Fruit fly (Drosophila melanogaster) whole organism, embryonic: ENCODE data around the gene fzo.

Experiments
- Adf1 ChIP-seq: fragments of 200-800 bp; sonication (Bioruptor generic); IDR thresholded peaks from 2 replicates; pipeline ENCODE4 v1.3.6; 2022; ENCODE audit warnings: missing biosample characterization, missing genetic modification characterization
- Bgb ChIP-seq: fragments of 200-800 bp; sonication (Bioruptor generic); IDR thresholded peaks from 2 replicates; pipeline ENCODE4 v1.3.6; 2022; ENCODE audit warnings: missing biosample characterization, missing genetic modification characterization; ENCODE audit not compliant: partially characterized antibody
- BtbVII ChIP-seq: fragments of 200-800 bp; sonication (Bioruptor generic); optimal IDR thresholded peaks from 3 replicates; lab custom pipeline; 2017; ENCODE audit warnings: missing biosample characterization, mild to moderate bottlenecking, missing genetic modification characterization
- C15 ChIP-seq: fragments of 200-800 bp; sonication (Bioruptor generic); IDR thresholded peaks from 3 replicates; pipeline ENCODE4 v1.3.6; 2022; ENCODE audit warnings: missing biosample characterization, missing genetic modification characterization
- CG10267 ChIP-seq: fragments of 200-800 bp; sonication (Bioruptor generic); optimal IDR thresholded peaks from 2 replicates; lab custom pipeline; 2018; ENCODE audit warnings: missing biosample characterization, mild to moderate bottlenecking, missing genetic modification characterization, moderate library complexity
- CG10431 ChIP-seq: fragments of 200-800 bp; sonication (Bioruptor generic); optimal IDR thresholded peaks from 3 replicates; lab custom pipeline; 2018; ENCODE audit warnings: missing biosample characterization, mild to moderate bottlenecking, missing genetic modification characterization
- CG11085 ChIP-seq: fragments of 200-800 bp; sonication (Bioruptor generic); IDR thresholded peaks from 2 replicates; pipeline ENCODE4 v1.3.6; 2022; ENCODE audit warnings: missing biosample characterization, missing genetic modification characterization
- CG11696 ChIP-seq: fragments of 200-800 bp; sonication (Bioruptor generic); IDR thresholded peaks from 2 replicates; pipeline ENCODE4 v1.3.6; 2022; ENCODE audit warnings: missing biosample characterization, missing genetic modification characterization
- CG1233 ChIP-seq: fragments of 200-800 bp; sonication (Bioruptor generic); optimal IDR thresholded peaks from 4 replicates; lab custom pipeline; 2018; ENCODE audit warnings: missing biosample characterization, mild to moderate bottlenecking, missing genetic modification characterization
- CG13624 ChIP-seq: fragments of 200-800 bp; sonication (Bioruptor generic); optimal IDR thresholded peaks from 2 replicates; lab custom pipeline; 2016; ENCODE audit warnings: missing biosample characterization, missing genetic modification characterization
- CG15011 ChIP-seq: fragments of 200-800 bp; sonication (Bioruptor generic); optimal IDR thresholded peaks from 3 replicates; lab custom pipeline; 2018; ENCODE audit warnings: missing biosample characterization, mild to moderate bottlenecking, missing genetic modification characterization
- CG31388 ChIP-seq: fragments of 200-800 bp; sonication (Bioruptor generic); optimal IDR thresholded peaks from 2 replicates; lab custom pipeline; 2016; ENCODE audit warnings: missing biosample characterization, missing genetic modification characterization
- CG3163 ChIP-seq: fragments of 200-800 bp; sonication (Bioruptor generic); optimal IDR thresholded peaks from 3 replicates; lab custom pipeline; 2016; ENCODE audit warnings: missing biosample characterization, missing genetic modification characterization
- CG32772 ChIP-seq: fragments of 200-800 bp; sonication (Bioruptor generic); IDR thresholded peaks from 2 replicates; pipeline ENCODE4 v1.3.6; 2022; ENCODE audit warnings: missing biosample characterization, missing genetic modification characterization
- CG6683 ChIP-seq: fragments of 200-800 bp; sonication (Bioruptor generic); optimal IDR thresholded peaks from 2 replicates; lab custom pipeline; 2017; ENCODE audit warnings: missing biosample characterization, mild to moderate bottlenecking, missing genetic modification characterization, missing genetic modification reagents
- CG8388 ChIP-seq: fragments of 200-800 bp; sonication (Bioruptor generic); optimal IDR thresholded peaks from 2 replicates; lab custom pipeline; 2019; ENCODE audit warnings: missing biosample characterization, mild to moderate bottlenecking, missing genetic modification characterization, moderate library complexity
- CG9215 ChIP-seq: fragments of 200-800 bp; sonication (Bioruptor generic); IDR thresholded peaks from 2 replicates; pipeline ENCODE4 v1.3.6; 2022; ENCODE audit warnings: missing biosample characterization, missing genetic modification characterization
- Ets65A ChIP-seq: fragments of 200-800 bp; sonication (Bioruptor generic); peaks from one replicate; lab custom pipeline; 2016; ENCODE audit warnings: missing biosample characterization, missing genetic modification characterization
- Gsc ChIP-seq: fragments of 200-800 bp; sonication (Bioruptor generic); IDR thresholded peaks from 2 replicates; pipeline ENCODE4 v1.3.6; 2022; ENCODE audit warnings: missing biosample characterization, missing genetic modification characterization
- HLH3B ChIP-seq: fragments of 200-800 bp; sonication (Bioruptor generic); IDR thresholded peaks from 2 replicates; pipeline ENCODE4 v1.3.6; 2022; ENCODE audit warnings: missing biosample characterization, missing genetic modification characterization
- HLHmδ ChIP-seq: fragments of 200-800 bp; sonication (Bioruptor generic); optimal IDR thresholded peaks from 2 replicates; lab custom pipeline; 2018; ENCODE audit warnings: missing biosample characterization, mild to moderate bottlenecking, missing genetic modification characterization, moderate library complexity
- Hmr ChIP-seq: fragments of 200-800 bp; sonication (Bioruptor generic); optimal IDR thresholded peaks from 3 replicates; lab custom pipeline; 2017; ENCODE audit warnings: mild to moderate bottlenecking, missing biosample characterization, missing genetic modification reagents, missing genetic modification characterization
- NC2β ChIP-seq: fragments of 200-800 bp; sonication (Bioruptor generic); optimal IDR thresholded peaks from 2 replicates; lab custom pipeline; 2016; ENCODE audit warnings: missing biosample characterization, missing genetic modification characterization
- Nf-YA ChIP-seq: fragments of 200-800 bp; sonication (Bioruptor generic); IDR thresholded peaks from 2 replicates; pipeline ENCODE4 v1.3.6; 2022; ENCODE audit warnings: missing biosample characterization, missing genetic modification characterization
- Nf-YB ChIP-seq: fragments of 200-800 bp; sonication (Bioruptor generic); optimal IDR thresholded peaks from 3 replicates; lab custom pipeline; 2019; ENCODE audit warnings: missing biosample characterization, mild to moderate bottlenecking, missing genetic modification characterization, moderate library complexity
- Optix ChIP-seq: fragments of 200-800 bp; sonication (Bioruptor generic); IDR thresholded peaks from 3 replicates; pipeline ENCODE4 v1.3.6; 2022; ENCODE audit warnings: missing biosample characterization, missing genetic modification characterization
- Sox100B ChIP-seq: fragments of 200-800 bp; sonication (Bioruptor generic); optimal IDR thresholded peaks from 3 replicates; lab custom pipeline; 2018; ENCODE audit warnings: missing biosample characterization, mild to moderate bottlenecking, missing genetic modification characterization
- al ChIP-seq: fragments of 200-800 bp; sonication (Bioruptor generic); IDR thresholded peaks from 2 replicates; pipeline ENCODE4 v1.3.6; 2022; ENCODE audit warnings: missing biosample characterization, missing genetic modification characterization
- amos ChIP-seq: fragments of 200-800 bp; sonication (Bioruptor generic); IDR thresholded peaks from 2 replicates; pipeline ENCODE4 v1.3.6; 2022; ENCODE audit warnings: missing biosample characterization, missing genetic modification characterization; ENCODE audit not compliant: partially characterized antibody
- bowl ChIP-seq: fragments of 200-800 bp; sonication (Bioruptor generic); IDR thresholded peaks from 2 replicates; pipeline ENCODE4 v1.3.6; 2022; ENCODE audit warnings: missing biosample characterization, missing genetic modification characterization
- btn ChIP-seq: fragments of 200-800 bp; sonication (Bioruptor generic); optimal IDR thresholded peaks from 2 replicates; lab custom pipeline; 2016; ENCODE audit warnings: missing biosample characterization, missing genetic modification characterization
- cad ChIP-seq: fragments of >200 bp; optimal IDR thresholded peaks from 2 replicates; lab custom pipeline; 2017; ENCODE audit warnings: missing biosample characterization, missing genetic modification characterization
- chinmo ChIP-seq: fragments of 200-800 bp; sonication (Bioruptor generic); IDR thresholded peaks from 4 replicates; pipeline ENCODE4 v1.3.6; 2022; ENCODE audit warnings: missing biosample characterization, missing genetic modification characterization; ENCODE audit not compliant: partially characterized antibody
- corto ChIP-seq: fragments of 200-800 bp; sonication (Bioruptor generic); optimal IDR thresholded peaks from 2 replicates; lab custom pipeline; 2016; ENCODE audit warnings: missing biosample characterization, mild to moderate bottlenecking, missing genetic modification characterization, moderate library complexity
- crp ChIP-seq, 2 experiments: fragments of 200-800 bp; sonication (Bioruptor generic); optimal IDR thresholded peaks; 2 replicates in 1 of 2; 3 replicates in 1 of 2; lab custom pipeline; 2017; ENCODE audit warnings: missing biosample characterization in 2 of 2, missing genetic modification characterization in 2 of 2, mild to moderate bottlenecking in 1 of 2, moderate library complexity in 1 of 2
- danr ChIP-seq: fragments of 200-800 bp; sonication (Bioruptor generic); IDR thresholded peaks from 2 replicates; pipeline ENCODE4 v1.3.6; 2022; ENCODE audit warnings: missing biosample characterization, missing genetic modification characterization
- dmrt11E ChIP-seq: fragments of 200-800 bp; sonication (Bioruptor generic); optimal IDR thresholded peaks from 3 replicates; lab custom pipeline; 2018; ENCODE audit warnings: missing biosample characterization, mild to moderate bottlenecking, missing genetic modification characterization, moderate library complexity
- emc ChIP-seq: fragments of 200-800 bp; sonication (Bioruptor generic); optimal IDR thresholded peaks from 2 replicates; lab custom pipeline; 2016; ENCODE audit warnings: missing biosample characterization, missing genetic modification characterization
- grau ChIP-seq: fragments of 200-800 bp; optimal IDR thresholded peaks from 3 replicates; lab custom pipeline; 2019; ENCODE audit warnings: missing biosample characterization, mild to moderate bottlenecking, missing genetic modification characterization, moderate library complexity
- jumu ChIP-seq: fragments of 200-800 bp; sonication (Bioruptor generic); optimal IDR thresholded peaks from 3 replicates; lab custom pipeline; 2016; ENCODE audit warnings: missing biosample characterization, missing genetic modification characterization
- klu ChIP-seq: fragments of 200-800 bp; sonication (Bioruptor generic); IDR thresholded peaks from 2 replicates; pipeline ENCODE4 v1.3.6; 2022; ENCODE audit warnings: missing biosample characterization, missing genetic modification characterization
- lab ChIP-seq: fragments of 200-800 bp; sonication (Bioruptor generic); optimal IDR thresholded peaks from 3 replicates; lab custom pipeline; 2017; ENCODE audit warnings: missing biosample characterization, missing genetic modification characterization, mild to moderate bottlenecking, moderate library complexity, missing genetic modification reagents
- maf-S ChIP-seq: fragments of 200-800 bp; sonication (Bioruptor generic); optimal IDR thresholded peaks from 2 replicates; lab custom pipeline; 2016; ENCODE audit warnings: missing biosample characterization, missing genetic modification characterization
- mam ChIP-seq: fragments of 200-800 bp; sonication (Bioruptor generic); optimal IDR thresholded peaks from 3 replicates; lab custom pipeline; 2016; ENCODE audit warnings: missing biosample characterization, missing genetic modification characterization
- nerfin-2 ChIP-seq: fragments of 200-800 bp; sonication (Bioruptor generic); IDR thresholded peaks from 2 replicates; pipeline ENCODE4 v1.3.6; 2022; ENCODE audit warnings: missing biosample characterization, missing genetic modification characterization; ENCODE audit not compliant: partially characterized antibody
- pb ChIP-seq: fragments of 200-800 bp; sonication (Bioruptor generic); optimal IDR thresholded peaks from 3 replicates; lab custom pipeline; 2016; ENCODE audit warnings: missing biosample characterization, missing genetic modification characterization
- sim ChIP-seq: fragments of 200-800 bp; sonication (Bioruptor generic); IDR thresholded peaks from 2 replicates; pipeline ENCODE4 v1.3.6; 2022; ENCODE audit warnings: missing biosample characterization, missing genetic modification characterization
- sqz ChIP-seq: fragments of 200-800 bp; sonication (Bioruptor generic); optimal IDR thresholded peaks from 3 replicates; lab custom pipeline; 2018; ENCODE audit warnings: missing biosample characterization, mild to moderate bottlenecking, missing genetic modification characterization
- wek ChIP-seq: fragments of 200-800 bp; sonication (Bioruptor generic); optimal IDR thresholded peaks from 3 replicates; lab custom pipeline; 2018; ENCODE audit warnings: missing biosample characterization, mild to moderate bottlenecking, missing genetic modification characterization, moderate library complexity

fzo gene

DNA sequence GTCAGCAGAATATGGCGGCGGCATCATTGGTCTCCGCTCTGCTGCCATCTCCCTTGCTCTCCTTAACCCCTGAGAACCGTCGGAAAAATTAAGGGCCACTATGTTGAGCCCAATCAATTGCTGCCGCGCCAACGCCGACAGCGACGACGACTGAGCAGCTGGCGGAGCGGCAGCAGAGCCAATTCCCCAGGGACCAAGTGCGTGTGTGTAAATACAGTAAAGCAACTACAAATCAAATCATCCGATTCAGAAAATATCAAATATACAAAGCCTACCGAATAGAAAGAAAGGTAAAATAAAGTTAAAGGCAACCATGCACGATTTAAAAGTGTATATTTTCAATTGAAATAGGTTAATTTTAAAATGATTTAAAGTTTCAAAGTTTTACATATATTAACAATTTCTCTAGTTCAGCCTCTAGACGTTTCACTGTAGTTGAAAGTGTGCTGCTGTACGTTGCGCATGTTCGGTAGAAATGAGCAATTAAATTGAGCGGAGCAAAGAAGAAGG is 8.0 kb upstream of the fzo start (continued):
- peak; percentile 47 for TF ChIP-seq dmrt11E (tag; lab: Kevin White, UChicago)
- no peak for TF ChIP-seq HLHmδ
- TF ChIP-seq Optix (GFP tag; lab: Robert Waterston, UW): no peak
- no peak for TF ChIP-seq Bgb (GFP tag; lab: Robert Waterston, UW)
- peak; percentile 22 for TF ChIP-seq corto
- 0 out of 2 replicates have a peak, but pooled peaks have one; percentile 23 for TF ChIP-seq CG11085 (GFP tag; lab: Robert Waterston, UW)
- no peak for TF ChIP-seq sim
- peak; percentile 42 for TF ChIP-seq CG13624 (GFP tag; lab: Kevin White, UChicago)
- no peak for TF ChIP-seq btn (GFP tag; lab: Kevin White, UChicago)
- peak; percentile 64 for TF ChIP-seq HLH3B (GFP tag; lab: Robert Waterston, UW)
- peak; percentile 5 for TF ChIP-seq CG31388
- TF ChIP-seq emc (GFP tag; lab: Kevin White, UChicago): no peak
- no peak for TF ChIP-seq nerfin-2 (GFP tag; lab: Robert Waterston, UW)
- TF ChIP-seq CG10267 (tag; lab: Kevin White, UChicago): peak; percentile 64
- TF ChIP-seq danr: no peak
- peak; percentile 52 for TF ChIP-seq CG8388 (GFP tag; lab: Kevin White, UChicago)
- peak; percentile 64 for TF ChIP-seq CG6683 (GFP tag; lab: Kevin White, UChicago)
- TF ChIP-seq chinmo (GFP tag; lab: Robert Waterston, UW): no peak
- TF ChIP-seq CG9215: peak; percentile 46; the same call in 1 of the 2 replicates
- TF ChIP-seq C15 (GFP tag; lab: Robert Waterston, UW): no peak
- peak; percentile 43 for TF ChIP-seq maf-S (GFP tag; lab: Kevin White, UChicago)
- TF ChIP-seq klu: no peak; the same call in 1 of the 2 replicates
- TF ChIP-seq al: 0 out of 2 replicates have a peak, but pooled peaks have one; percentile 38
- TF ChIP-seq amos (GFP tag; lab: Robert Waterston, UW): no peak
- peak; percentile 87 for TF ChIP-seq Adf1
- TF ChIP-seq Nf-YB (GFP tag; lab: Kevin White, UChicago): peak; percentile 95
- no peak for TF ChIP-seq NC2β (GFP tag; lab: Kevin White, UChicago)
- no peak for TF ChIP-seq Gsc (GFP tag; lab: Robert Waterston, UW)
- no peak for TF ChIP-seq Ets65A (GFP tag; lab: Kevin White, UChicago)
- peak; percentile 61 for TF ChIP-seq Sox100B (GFP tag; lab: Kevin White, UChicago)
- TF ChIP-seq Nf-YA (GFP tag; lab: Robert Waterston, UW): no peak; the same call in 1 of the 2 replicates
- peak; percentile 48 for TF ChIP-seq CG15011
- TF ChIP-seq CG11696 (GFP tag; lab: Robert Waterston, UW): no peak
- no peak for TF ChIP-seq CG10431
- no peak for TF ChIP-seq CG32772 (GFP tag; lab: Robert Waterston, UW)
- peak; percentile 85 for TF ChIP-seq lab (GFP tag; lab: Kevin White, UChicago)
- peak; percentile 50 for TF ChIP-seq BtbVII (GFP tag; lab: Kevin White, UChicago)

DNA sequence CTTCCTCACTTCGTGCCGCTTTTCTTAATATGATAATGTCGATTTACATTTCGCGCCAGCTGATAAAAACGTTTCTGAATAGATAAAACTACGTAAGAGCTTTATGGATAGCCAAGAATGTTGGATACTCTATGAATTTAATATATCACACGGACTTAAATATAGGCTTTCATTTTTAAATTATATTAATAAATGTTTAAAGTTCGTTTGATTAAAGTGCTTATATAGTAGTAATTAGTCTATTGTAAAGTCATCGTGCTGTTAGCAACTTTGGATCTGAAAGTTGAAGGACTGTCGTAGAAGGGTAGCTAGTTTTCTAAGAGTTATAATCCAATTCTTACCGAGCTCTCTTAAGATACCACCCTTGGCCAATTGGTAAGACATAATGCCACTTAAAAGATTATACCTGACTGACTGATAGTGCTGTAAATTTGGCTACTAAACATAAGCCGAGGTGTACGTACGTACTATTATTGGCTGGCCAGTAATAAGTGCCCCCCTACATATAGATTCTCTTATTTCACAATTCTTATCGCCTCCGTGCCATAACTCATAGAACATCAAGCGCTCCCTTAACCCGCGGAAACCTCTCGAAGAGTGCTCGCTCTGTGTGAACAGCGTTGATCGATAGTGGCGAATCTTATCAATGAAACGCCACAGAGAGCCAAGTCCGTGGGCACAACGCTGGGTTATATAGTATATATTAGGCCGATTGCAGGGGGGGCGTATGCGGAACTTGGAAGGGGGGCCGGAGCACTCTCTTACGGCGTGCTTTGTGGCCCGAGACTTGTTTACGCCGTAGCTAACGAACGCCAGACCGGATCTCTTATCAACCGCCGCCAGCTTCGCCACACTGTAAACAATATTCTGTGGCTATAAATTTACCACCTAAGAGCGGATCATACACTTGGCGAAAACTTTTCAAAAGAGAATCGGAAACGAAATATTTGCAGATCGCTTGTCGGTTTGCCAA is 6.7 kb upstream of the fzo start:
- TF ChIP-seq sqz (no peak), wek (GFP tag; lab: Kevin White, UChicago) (no peak), CG1233 (GFP tag; lab: Kevin White, UChicago) (no peak), crp (GFP tag; optimal IDR thresholded peaks at IDR 0.05; lab: Kevin White, UChicago) (no peak), grau (peak; percentile 43), CG3163 (GFP tag; lab: Kevin White, UChicago) (peak; percentile 91), Hmr (GFP tag; lab: Kevin White, UChicago) (no peak), jumu (no peak), Ets65A (GFP tag; lab: Kevin White, UChicago) (peak; percentile 2), bowl (GFP tag; lab: Robert Waterston, UW) (no peak), mam (peak; percentile 35), pb (no peak), cad (GFP tag; lab: Kevin White, UChicago) (no peak)
